Fruit fly (Drosophila melanogaster): ENCODE measurements around the gene CG32195.

CG32195 gene

dm6 chr3L:18077649-18078417 lies 34.9 kb upstream of the CG32195 start (continued):
- TF ChIP-seq CG6808 (GFP tag; optimal IDR thresholded peaks at IDR 0.05) = peak; percentile 96
- TF ChIP-seq Eip93F (GFP tag; optimal IDR thresholded peaks at IDR 0.05) = no peak
- TF ChIP-seq CG11902 (GFP tag; optimal IDR thresholded peaks at IDR 0.05) = peak; percentile 83
- TF ChIP-seq Met (GFP tag; optimal IDR thresholded peaks at IDR 0.05) = peak; percentile 46
- peak; percentile 91 for TF ChIP-seq CG3919 (GFP tag; optimal IDR thresholded peaks at IDR 0.05)
- TF ChIP-seq CG11762 (GFP tag; optimal IDR thresholded peaks at IDR 0.05; ENCODE audit: insufficient read depth) = peak; percentile 91
- peak; percentile 87 for TF ChIP-seq dac (GFP tag; optimal IDR thresholded peaks at IDR 0.05)
- TF ChIP-seq fkh (GFP tag; optimal IDR thresholded peaks at IDR 0.05) = no peak
- TF ChIP-seq CG7368 (GFP tag; optimal IDR thresholded peaks at IDR 0.05) = peak; percentile 80
- peak; percentile 92 for TF ChIP-seq CG8632 (GFP tag; optimal IDR thresholded peaks at IDR 0.05)
- TF ChIP-seq Gug (GFP tag; IDR thresholded peaks at IDR 0.05) = peak; percentile 94
- TF ChIP-seq spab (GFP tag; optimal IDR thresholded peaks at IDR 0.05) = peak; percentile 97
- no peak for TF ChIP-seq Ets21C (GFP tag; optimal IDR thresholded peaks at IDR 0.05)
- peak; percentile 81 for TF ChIP-seq pdm3 (GFP tag; optimal IDR thresholded peaks at IDR 0.05)
- peak; percentile 79 for TF ChIP-seq Hr4 (GFP tag; optimal IDR thresholded peaks at IDR 0.05)
- TF ChIP-seq CG9139 (GFP tag; optimal IDR thresholded peaks at IDR 0.05) = peak; percentile 96
- peak; percentile 18 for TF ChIP-seq fd85E (GFP tag; optimal IDR thresholded peaks at IDR 0.05)
- TF ChIP-seq achi (GFP tag; optimal IDR thresholded peaks at IDR 0.05) = peak; percentile 95
- TF ChIP-seq CG8119 (GFP tag; IDR thresholded peaks at IDR 0.05) = peak; percentile 97
- TF ChIP-seq CG10669 (GFP tag; optimal IDR thresholded peaks at IDR 0.05) = peak; percentile 95
- TF ChIP-seq Sox14 (GFP tag; optimal IDR thresholded peaks at IDR 0.05) = peak; percentile 84
- TF ChIP-seq Lpt (GFP tag; optimal IDR thresholded peaks at IDR 0.05) = peak; percentile 89
- peak; percentile 84 for TF ChIP-seq CG6792 (GFP tag; optimal IDR thresholded peaks at IDR 0.05)
- TF ChIP-seq CG6276 (GFP tag; optimal IDR thresholded peaks at IDR 0.05) = peak; percentile 96
- peak; percentile 87 to 97 for TF ChIP-seq salr (GFP tag; optimal IDR thresholded peaks at IDR 0.05)
- peak; percentile 26 for TF ChIP-seq CG6854 (GFP tag; optimal IDR thresholded peaks at IDR 0.05)
- TF ChIP-seq Blimp-1 (GFP tag; optimal IDR thresholded peaks at IDR 0.05) = peak; percentile 57
- TF ChIP-seq Eip75B (GFP tag; optimal IDR thresholded peaks at IDR 0.05) = peak; percentile 72
- peak; percentile 89 for TF ChIP-seq CG34406 (GFP tag; optimal IDR thresholded peaks at IDR 0.05)
- peak; percentile 67 for TF ChIP-seq esn (GFP tag; optimal IDR thresholded peaks at IDR 0.05)
- TF ChIP-seq Eip78C (GFP tag) = peak; percentile 96
- TF ChIP-seq Sox15 (GFP tag; optimal IDR thresholded peaks at IDR 0.05) = peak; percentile 86
- peak; percentile 64 for TF ChIP-seq CG8319 (GFP tag; optimal IDR thresholded peaks at IDR 0.05)

- TF ChIP-seq CG31627 (GFP tag; optimal IDR thresholded peaks at IDR 0.05) (peak; percentile 12), CG3919 (GFP tag; optimal IDR thresholded peaks at IDR 0.05) (peak; percentile 43), net (GFP tag; optimal IDR thresholded peaks at IDR 0.05) (peak; percentile 23), CG1621 (tag; optimal IDR thresholded peaks at IDR 0.05) (peak; percentile 30), CG10669 (GFP tag; optimal IDR thresholded peaks at IDR 0.05) (peak; percentile 77), salr (GFP tag; optimal IDR thresholded peaks at IDR 0.05) (peak; percentile 57 to 74), CG15336 (GFP tag; IDR thresholded peaks at IDR 0.05) (peak; percentile 81), Sox102F (GFP tag; optimal IDR thresholded peaks at IDR 0.05) (peak; percentile 10), cyc (GFP tag; optimal IDR thresholded peaks at IDR 0.05) (peak; percentile 12), CG32006 (GFP tag; optimal IDR thresholded peaks at IDR 0.05) (peak; percentile 74), acj6 (GFP tag; optimal IDR thresholded peaks at IDR 0.05) (peak; percentile 63), fkh (GFP tag; optimal IDR thresholded peaks at IDR 0.05) (no peak), ss (GFP tag; optimal IDR thresholded peaks at IDR 0.05) (peak in 1 of 2 experiments; percentile 60), achi (GFP tag; optimal IDR thresholded peaks at IDR 0.05) (peak; percentile 66), CG9139 (GFP tag; optimal IDR thresholded peaks at IDR 0.05) (no peak), CG6808 (GFP tag; optimal IDR thresholded peaks at IDR 0.05) (peak; percentile 77), Hr39 (GFP tag; optimal IDR thresholded peaks at IDR 0.05) (peak; percentile 16), OdsH (GFP tag; optimal IDR thresholded peaks at IDR 0.05) (peak; percentile 20), CG3032 (tag; optimal IDR thresholded peaks at IDR 0.05) (peak; percentile 70), CG4318 (GFP tag; optimal IDR thresholded peaks at IDR 0.05) (peak; percentile 70), lz (GFP tag; optimal IDR thresholded peaks at IDR 0.05) (no peak), Eip93F (GFP tag; optimal IDR thresholded peaks at IDR 0.05) (no peak), CG8632 (GFP tag; optimal IDR thresholded peaks at IDR 0.05) (peak; percentile 31), dac (GFP tag; optimal IDR thresholded peaks at IDR 0.05) (no peak), pdm3 (GFP tag; optimal IDR thresholded peaks at IDR 0.05) (peak; percentile 59), topi (GFP tag; optimal IDR thresholded peaks at IDR 0.05) (peak; percentile 0), Met (GFP tag; optimal IDR thresholded peaks at IDR 0.05) (peak; percentile 46), Eip75B (GFP tag; optimal IDR thresholded peaks at IDR 0.05) (peak; percentile 21), CG8119 (GFP tag; IDR thresholded peaks at IDR 0.05) (peak; percentile 79)
Measured at dm6 chr3L:18078614-18079013, 34.1 kb upstream of the CG32195 start.

Data from whole organism, prepupa.